Fruit fly (Drosophila melanogaster) whole organism, embryonic: ENCODE measurements around the gene CG31898.

ENCODE experiments used
- Aef1 ChIP-seq: fragments of 200-800 bp; sonication (Bioruptor generic); IDR thresholded peaks from 3 replicates; pipeline ENCODE4 v1.3.6; 2022; ENCODE audit warnings: missing biosample characterization, missing genetic modification characterization
- Antp ChIP-seq: fragments of 200-800 bp; sonication (Bioruptor generic); optimal IDR thresholded peaks from 3 replicates; lab custom pipeline; 2016; ENCODE audit warnings: missing biosample characterization, missing genetic modification characterization
- Blimp-1 ChIP-seq: fragments of 200-800 bp; sonication (Bioruptor generic); optimal IDR thresholded peaks from 3 replicates; lab custom pipeline; 2018; ENCODE audit warnings: missing biosample characterization, missing genetic modification characterization, mild to moderate bottlenecking, moderate library complexity, missing genetic modification reagents
- CG10366 ChIP-seq: fragments of 200-800 bp; sonication (Bioruptor generic); IDR thresholded peaks from 2 replicates; pipeline ENCODE4 v1.3.6; 2022; ENCODE audit warnings: missing biosample characterization, missing genetic modification characterization
- CG10979 ChIP-seq: fragments of 200-800 bp; sonication (Bioruptor generic); optimal IDR thresholded peaks from 2 replicates; lab custom pipeline; 2018; ENCODE audit warnings: missing biosample characterization, mild to moderate bottlenecking, missing genetic modification characterization, moderate library complexity
- CG11093 ChIP-seq: fragments of 200-800 bp; sonication (Bioruptor generic); IDR thresholded peaks from 3 replicates; pipeline ENCODE4 v1.3.6; 2022; ENCODE audit warnings: missing biosample characterization, missing genetic modification characterization
- CG15073 ChIP-seq: fragments of 200-800 bp; sonication (Bioruptor generic); optimal IDR thresholded peaks from 2 replicates; lab custom pipeline; 2016; ENCODE audit warnings: missing biosample characterization, missing genetic modification characterization
- CG15479 ChIP-seq: fragments of 200-800 bp; sonication (Bioruptor generic); optimal IDR thresholded peaks from 3 replicates; lab custom pipeline; 2019; ENCODE audit warnings: missing biosample characterization, mild to moderate bottlenecking, missing genetic modification characterization, moderate library complexity
- CG16813 ChIP-seq: fragments of 200-800 bp; sonication (Bioruptor generic); IDR thresholded peaks from 3 replicates; pipeline ENCODE4 v1.3.6; 2022; ENCODE audit warnings: missing biosample characterization, missing genetic modification characterization; ENCODE audit not compliant: partially characterized antibody
- CG17385 ChIP-seq: fragments of 200-800 bp; sonication (Bioruptor generic); optimal IDR thresholded peaks from 3 replicates; lab custom pipeline; 2018; ENCODE audit warnings: missing biosample characterization, mild to moderate bottlenecking, missing genetic modification characterization
- CG1792 ChIP-seq: fragments of 200-800 bp; sonication (Bioruptor generic); optimal IDR thresholded peaks from 2 replicates; lab custom pipeline; 2016; ENCODE audit warnings: missing biosample characterization, missing genetic modification characterization
- CG18476 ChIP-seq: fragments of 200-800 bp; sonication (Bioruptor generic); optimal IDR thresholded peaks from 2 replicates; lab custom pipeline; 2016; ENCODE audit warnings: missing biosample characterization, mild to moderate bottlenecking, missing genetic modification characterization
- CG30020 ChIP-seq: fragments of 200-800 bp; optimal IDR thresholded peaks from 2 replicates; lab custom pipeline; 2019; ENCODE audit warnings: missing biosample characterization, mild to moderate bottlenecking, missing genetic modification characterization, moderate library complexity
- CG31365 ChIP-seq: fragments of 200-800 bp; sonication (Bioruptor generic); optimal IDR thresholded peaks from 2 replicates; lab custom pipeline; 2018; ENCODE audit warnings: missing biosample characterization, mild to moderate bottlenecking, missing genetic modification characterization
- CG31441 ChIP-seq: fragments of 200-800 bp; sonication (Bioruptor generic); IDR thresholded peaks from 2 replicates; pipeline ENCODE4 v1.3.6; 2022; ENCODE audit warnings: missing biosample characterization, missing genetic modification characterization
- CG34376 ChIP-seq: fragments of 200-800 bp; sonication (Bioruptor generic); optimal IDR thresholded peaks from 2 replicates; lab custom pipeline; 2018; ENCODE audit warnings: missing biosample characterization, mild to moderate bottlenecking, missing genetic modification characterization
- CG4730 ChIP-seq: fragments of 200-800 bp; sonication (Bioruptor generic); IDR thresholded peaks from 2 replicates; pipeline ENCODE4 v1.3.6; 2022; ENCODE audit warnings: missing biosample characterization, missing genetic modification characterization
- CG5953 ChIP-seq: fragments of 200-800 bp; sonication (Bioruptor generic); IDR thresholded peaks from 2 replicates; pipeline ENCODE4 v1.3.6; 2022; ENCODE audit warnings: missing biosample characterization, missing genetic modification characterization
- CG6813 ChIP-seq: fragments of 200-800 bp; sonication (Bioruptor generic); optimal IDR thresholded peaks from 2 replicates; lab custom pipeline; 2017; ENCODE audit warnings: missing biosample characterization, missing genetic modification characterization, mild to moderate bottlenecking, moderate library complexity, missing genetic modification reagents
- CG7786 ChIP-seq: fragments of 200-800 bp; sonication (Bioruptor generic); optimal IDR thresholded peaks from 2 replicates; lab custom pipeline; 2016; ENCODE audit warnings: missing biosample characterization, missing genetic modification characterization
- CG8765 ChIP-seq: fragments of 200-800 bp; sonication (Bioruptor generic); IDR thresholded peaks from 2 replicates; pipeline ENCODE4 v1.3.6; 2022; ENCODE audit warnings: missing biosample characterization, missing genetic modification characterization
- CG9727 ChIP-seq: fragments of 200-800 bp; sonication (Bioruptor generic); optimal IDR thresholded peaks from 3 replicates; lab custom pipeline; 2017; ENCODE audit warnings: missing biosample characterization, mild to moderate bottlenecking, missing genetic modification characterization
- CHES-1-like ChIP-seq: fragments of 200-800 bp; sonication (Bioruptor generic); optimal IDR thresholded peaks from 2 replicates; lab custom pipeline; 2016; ENCODE audit warnings: missing biosample characterization, missing genetic modification characterization
- CkIIα-i1 ChIP-seq: fragments of 200-800 bp; sonication (Bioruptor generic); IDR thresholded peaks from 2 replicates; pipeline ENCODE4 v1.3.6; 2022; ENCODE audit warnings: missing biosample characterization, missing genetic modification characterization
- CrebB ChIP-seq: fragments of 200-800 bp; sonication (Bioruptor generic); optimal IDR thresholded peaks from 3 replicates; lab custom pipeline; 2018; ENCODE audit warnings: missing biosample characterization, mild to moderate bottlenecking, missing genetic modification characterization
- HLH3B ChIP-seq: fragments of 200-800 bp; sonication (Bioruptor generic); IDR thresholded peaks from 2 replicates; pipeline ENCODE4 v1.3.6; 2022; ENCODE audit warnings: missing biosample characterization, missing genetic modification characterization
- Hr39 ChIP-seq: fragments of >200 bp; optimal IDR thresholded peaks from 2 replicates; lab custom pipeline; 2017
- Lhr ChIP-seq: fragments of 200-800 bp; sonication (Bioruptor generic); optimal IDR thresholded peaks from 3 replicates; lab custom pipeline; 2017; ENCODE audit warnings: mild to moderate bottlenecking, missing biosample characterization, missing genetic modification reagents, missing genetic modification characterization
- Meics ChIP-seq: fragments of 200-800 bp; sonication (Bioruptor generic); optimal IDR thresholded peaks from 2 replicates; lab custom pipeline; 2017; ENCODE audit warnings: missing biosample characterization, mild to moderate bottlenecking, missing genetic modification characterization
- Mes4 ChIP-seq: fragments of 200-800 bp; sonication (Bioruptor generic); optimal IDR thresholded peaks from 2 replicates; lab custom pipeline; 2016; ENCODE audit warnings: missing biosample characterization, missing genetic modification characterization
- Stat92E ChIP-seq, 3 experiments: fragments of >200 bp in 2 of 3; fragments of 200-800 bp in 1 of 3; sonication (Bioruptor generic) in 1 of 3; optimal IDR thresholded peaks; 2 replicates each; lab custom pipeline; 2017 to 2019; ENCODE audit warnings: missing biosample characterization in 3 of 3, missing genetic modification characterization in 3 of 3, mild to moderate bottlenecking in 1 of 3, moderate library complexity in 1 of 3
- ase ChIP-seq: fragments of 200-800 bp; sonication (Bioruptor generic); IDR thresholded peaks from 3 replicates; pipeline ENCODE4 v1.3.6; 2022; ENCODE audit warnings: missing biosample characterization, missing genetic modification characterization
- caup ChIP-seq: fragments of 200-800 bp; sonication (Bioruptor generic); optimal IDR thresholded peaks from 3 replicates; lab custom pipeline; 2017; ENCODE audit warnings: missing biosample characterization, mild to moderate bottlenecking, missing genetic modification characterization, moderate library complexity; ENCODE audit not compliant: severe bottlenecking
- corto ChIP-seq: fragments of 200-800 bp; sonication (Bioruptor generic); optimal IDR thresholded peaks from 2 replicates; lab custom pipeline; 2016; ENCODE audit warnings: missing biosample characterization, mild to moderate bottlenecking, missing genetic modification characterization, moderate library complexity
- crp ChIP-seq, 2 experiments: fragments of 200-800 bp; sonication (Bioruptor generic); optimal IDR thresholded peaks; 2 replicates in 1 of 2; 3 replicates in 1 of 2; lab custom pipeline; 2017; ENCODE audit warnings: missing biosample characterization in 2 of 2, missing genetic modification characterization in 2 of 2, mild to moderate bottlenecking in 1 of 2, moderate library complexity in 1 of 2
- dm ChIP-seq: fragments of 200-800 bp; sonication (Bioruptor generic); optimal IDR thresholded peaks from 3 replicates; lab custom pipeline; 2016; ENCODE audit warnings: missing biosample characterization, missing genetic modification characterization
- dpn ChIP-seq, 2 experiments: fragments of 200-800 bp; sonication (Bioruptor generic); optimal IDR thresholded peaks; 3 replicates each; lab custom pipeline; 2016; ENCODE audit warnings: missing biosample characterization in 2 of 2, missing genetic modification characterization in 2 of 2
- fru ChIP-seq: fragments of >200 bp; optimal IDR thresholded peaks from 2 replicates; lab custom pipeline; 2017
- gsb-n ChIP-seq: fragments of 200-800 bp; sonication (Bioruptor generic); optimal IDR thresholded peaks from 3 replicates; lab custom pipeline; 2018; ENCODE audit warnings: missing biosample characterization, mild to moderate bottlenecking, missing genetic modification characterization
- ind ChIP-seq: fragments of 200-800 bp; sonication (Bioruptor generic); optimal IDR thresholded peaks from 3 replicates; lab custom pipeline; 2016; ENCODE audit warnings: missing biosample characterization, missing genetic modification characterization
- pita ChIP-seq: fragments of 200-800 bp; sonication (Bioruptor generic); optimal IDR thresholded peaks from 2 replicates; lab custom pipeline; 2017; ENCODE audit warnings: missing biosample characterization, mild to moderate bottlenecking, missing genetic modification characterization
- row ChIP-seq: fragments of 200-800 bp; sonication (Bioruptor generic); IDR thresholded peaks from 3 replicates; pipeline ENCODE4 v1.3.6; 2022; ENCODE audit warnings: missing biosample characterization, missing genetic modification characterization
- sim ChIP-seq: fragments of 200-800 bp; sonication (Bioruptor generic); IDR thresholded peaks from 2 replicates; pipeline ENCODE4 v1.3.6; 2022; ENCODE audit warnings: missing biosample characterization, missing genetic modification characterization
- so ChIP-seq: fragments of 200-800 bp; sonication (Bioruptor generic); IDR thresholded peaks from 3 replicates; pipeline ENCODE4 v1.3.6; 2022; ENCODE audit warnings: missing biosample characterization, missing genetic modification characterization
- tio ChIP-seq: fragments of 200-800 bp; sonication (Bioruptor generic); optimal IDR thresholded peaks from 2 replicates; lab custom pipeline; 2017; ENCODE audit warnings: missing biosample characterization, missing genetic modification characterization, inconsistent platforms
- tna ChIP-seq: fragments of 200-800 bp; sonication (Bioruptor generic); IDR thresholded peaks from 2 replicates; pipeline ENCODE4 v1.3.6; 2022; ENCODE audit warnings: missing biosample characterization, missing genetic modification characterization; ENCODE audit not compliant: partially characterized antibody
- tx ChIP-seq: fragments of 200-800 bp; sonication (Bioruptor generic); optimal IDR thresholded peaks from 2 replicates; lab custom pipeline; 2016; ENCODE audit warnings: missing biosample characterization, missing genetic modification characterization
- unc-4 ChIP-seq: fragments of 200-800 bp; sonication (Bioruptor generic); IDR thresholded peaks from 2 replicates; pipeline ENCODE4 v1.3.6; 2022; ENCODE audit warnings: missing biosample characterization, missing genetic modification characterization; ENCODE audit not compliant: partially characterized antibody
- zen2 ChIP-seq: fragments of 200-800 bp; sonication (Bioruptor generic); IDR thresholded peaks from 3 replicates; pipeline ENCODE4 v1.3.6; 2022; ENCODE audit warnings: missing biosample characterization, missing genetic modification characterization; ENCODE audit not compliant: partially characterized antibody
- zf30C ChIP-seq: fragments of 200-800 bp; sonication (Bioruptor generic); optimal IDR thresholded peaks from 3 replicates; lab custom pipeline; 2018; ENCODE audit warnings: missing biosample characterization, mild to moderate bottlenecking, missing genetic modification characterization

Gene CG31898

dm6 chr2L:8384108-8384601 is 16.1 kb upstream of the CG31898 start, which contains the start of the genes Dad1 and CG13384 (continued):
- peak; percentile 91 for TF ChIP-seq CG4730 (GFP tag; lab: Robert Waterston, UW)
- TF ChIP-seq unc-4 = 0 out of 2 replicates have a peak, but pooled peaks have one; percentile 51
- TF ChIP-seq HLH3B (GFP tag; lab: Robert Waterston, UW) = peak; percentile 88
- peak; percentile 78; the same call in 1 of the 2 replicates for TF ChIP-seq CG8765 (GFP tag; lab: Robert Waterston, UW)
- peak; percentile 59 for TF ChIP-seq CG7786 (GFP tag; lab: Kevin White, UChicago)
- peak; percentile 53; the same call in 1 of the 2 replicates for TF ChIP-seq sim (GFP tag; lab: Robert Waterston, UW)
- TF ChIP-seq CG18476 (GFP tag; lab: Kevin White, UChicago) = peak; percentile 85
- TF ChIP-seq CG1792 (GFP tag; lab: Kevin White, UChicago) = no peak
- no peak for TF ChIP-seq Antp (GFP tag; lab: Kevin White, UChicago)
- TF ChIP-seq crp (GFP tag; optimal IDR thresholded peaks at IDR 0.05; lab: Kevin White, UChicago) = peak in 1 of 2 experiments; percentile 58
- TF ChIP-seq tx = peak; percentile 45
- no peak for TF ChIP-seq fru
- TF ChIP-seq ase (GFP tag; lab: Robert Waterston, UW) = peak; percentile 76; the same call in 2 of the 3 replicates
- TF ChIP-seq zen2 (GFP tag; lab: Robert Waterston, UW) = no peak
- peak; percentile 99 for TF ChIP-seq row (GFP tag; lab: Robert Waterston, UW)
- TF ChIP-seq corto (GFP tag; lab: Kevin White, UChicago) = peak; percentile 86
- TF ChIP-seq CG16813 = peak; percentile 51; the same call in 1 of the 3 replicates
- peak; percentile 88 for TF ChIP-seq Blimp-1
- peak; percentile 85 for TF ChIP-seq CG11093
- TF ChIP-seq CG6813 (GFP tag; lab: Kevin White, UChicago) = peak; percentile 84
- peak; percentile 29 for TF ChIP-seq Mes4 (GFP tag; lab: Kevin White, UChicago)
- peak; percentile 58; the same call in 1 of the 2 replicates for TF ChIP-seq CG5953
- peak; percentile 78; the same call in 2 of the 3 replicates for TF ChIP-seq so (GFP tag; lab: Robert Waterston, UW)
- no peak for TF ChIP-seq tna (GFP tag; lab: Robert Waterston, UW)
- peak; percentile 62 to 93 for TF ChIP-seq dpn (GFP tag; optimal IDR thresholded peaks at IDR 0.05; lab: Kevin White, UChicago)
- TF ChIP-seq CG17385 (GFP tag; lab: Kevin White, UChicago) = peak; percentile 92
- TF ChIP-seq caup (GFP tag; lab: Kevin White, UChicago) = peak; percentile 89
- TF ChIP-seq CG31441 (GFP tag; lab: Robert Waterston, UW) = peak; percentile 97
- peak; percentile 90 for TF ChIP-seq CG10979
- peak; percentile 87 for TF ChIP-seq CG10366 (GFP tag; lab: Robert Waterston, UW)
- no peak for TF ChIP-seq CkIIα-i1 (GFP tag; lab: Robert Waterston, UW)
- TF ChIP-seq CG15073 (GFP tag; lab: Kevin White, UChicago) = peak; percentile 43
- TF ChIP-seq CG9727 = peak; percentile 93
- TF ChIP-seq pita = no peak
- TF ChIP-seq CG34376 (GFP tag; lab: Kevin White, UChicago) = peak; percentile 93
- TF ChIP-seq Stat92E (GFP tag; optimal IDR thresholded peaks at IDR 0.05; lab: Kevin White, UChicago) = peak in 1 of 3 experiments; percentile 81
- TF ChIP-seq Lhr (GFP tag; lab: Kevin White, UChicago) = peak; percentile 58
- TF ChIP-seq dm (GFP tag; lab: Kevin White, UChicago) = peak; percentile 36
- TF ChIP-seq CG15479 (GFP tag; lab: Kevin White, UChicago) = peak; percentile 44
- no peak for TF ChIP-seq CG31365 (tag; lab: Kevin White, UChicago)
- peak; percentile 6 for TF ChIP-seq zf30C (GFP tag; lab: Kevin White, UChicago)
- peak; percentile 83 for TF ChIP-seq CrebB
- peak; percentile 74 for TF ChIP-seq Aef1 (GFP tag; lab: Robert Waterston, UW)
- TF ChIP-seq Hr39 = no peak
- peak; percentile 54 for TF ChIP-seq CHES-1-like (GFP tag; lab: Kevin White, UChicago)
- peak; percentile 88 for TF ChIP-seq tio (GFP tag; lab: Kevin White, UChicago)
- TF ChIP-seq CG30020 (tag; lab: Kevin White, UChicago) = peak; percentile 88
- TF ChIP-seq gsb-n (tag; lab: Kevin White, UChicago) = peak; percentile 92
- peak; percentile 92 for TF ChIP-seq ind
- peak; percentile 95 for TF ChIP-seq Meics (GFP tag; lab: Kevin White, UChicago)
